Worm (Caenorhabditis elegans) whole organism, L2 larva: ENCODE measurements around the gene C18A3.7.

ENCODE experiments used
- C34F6.9 ChIP-seq: fragments of 150-350 bp; optimal IDR thresholded peaks from 2 replicates; lab custom pipeline; 2014; ENCODE audit warnings: missing biosample characterization, missing genetic modification characterization
- F13H6.1 ChIP-seq: sonication (generic microtip); optimal IDR thresholded peaks from 2 replicates; lab custom pipeline; 2016; ENCODE audit warnings: missing genetic modification characterization, missing compliant biosample characterization
- ZK546.5 ChIP-seq: sonication (generic microtip); optimal IDR thresholded peaks from 2 replicates; lab custom pipeline; 2017; ENCODE audit warnings: missing biosample characterization, missing genetic modification characterization
- alr-1 ChIP-seq: fragments of 150-350 bp; optimal IDR thresholded peaks from 2 replicates; lab custom pipeline; 2014; ENCODE audit warnings: missing biosample characterization, missing genetic modification characterization
- ama-1 ChIP-seq: fragments of 150-350 bp; optimal IDR thresholded peaks from 2 replicates; lab custom pipeline; 2018; ENCODE audit warnings: inconsistent platforms
- blmp-1 ChIP-seq: sonication (generic microtip); optimal IDR thresholded peaks from 2 replicates; lab custom pipeline; 2017; ENCODE audit warnings: missing genetic modification characterization, mild to moderate bottlenecking, missing compliant biosample characterization, antibody characterized with exemption, moderate library complexity; ENCODE audit not compliant: insufficient read depth
- crh-2 ChIP-seq: sonication (generic microtip); optimal IDR thresholded peaks from 2 replicates; lab custom pipeline; 2017; ENCODE audit warnings: missing biosample characterization, missing genetic modification characterization
- dmd-4 ChIP-seq: sonication (generic microtip); optimal IDR thresholded peaks from 2 replicates; lab custom pipeline; 2017; ENCODE audit warnings: missing biosample characterization, missing genetic modification characterization
- elt-1 ChIP-seq: fragments of 150-350 bp; optimal IDR thresholded peaks from 2 replicates; lab custom pipeline; 2014; ENCODE audit warnings: missing biosample characterization, missing genetic modification characterization
- fos-1 ChIP-seq: fragments of 150-350 bp; optimal IDR thresholded peaks from 2 replicates; lab custom pipeline; 2014; ENCODE audit warnings: missing biosample characterization, missing genetic modification characterization
- gmeb-1 ChIP-seq: fragments of 150-350 bp; optimal IDR thresholded peaks from 2 replicates; lab custom pipeline; 2014; ENCODE audit warnings: missing biosample characterization, missing genetic modification characterization
- lin-11 ChIP-seq: fragments of 150-350 bp; sonication (generic microtip); optimal IDR thresholded peaks from 2 replicates; lab custom pipeline; 2014; ENCODE audit warnings: missing biosample characterization, missing genetic modification characterization, inconsistent platforms, mixed read lengths
- lin-13 ChIP-seq: fragments of 150-350 bp; optimal IDR thresholded peaks from 2 replicates; lab custom pipeline; 2014; ENCODE audit warnings: missing biosample characterization, missing genetic modification reagents, missing genetic modification characterization
- lsy-2 ChIP-seq, 2 experiments: fragments of 150-350 bp in 1 of 2; sonication (generic microtip) in 1 of 2; optimal IDR thresholded peaks; 2 replicates each; lab custom pipeline; 2014 to 2017; ENCODE audit warnings: missing biosample characterization in 2 of 2, missing genetic modification characterization in 2 of 2
- mab-5 ChIP-seq: fragments of 150-350 bp; optimal IDR thresholded peaks from 2 replicates; lab custom pipeline; 2014; ENCODE audit warnings: missing biosample characterization, missing genetic modification characterization
- mdl-1 ChIP-seq, 2 experiments: fragments of 150-350 bp in 1 of 2; sonication (generic microtip) in 1 of 2; optimal IDR thresholded peaks; 2 replicates each; lab custom pipeline; 2017; ENCODE audit warnings: missing biosample characterization in 2 of 2, missing genetic modification characterization in 2 of 2
- nhr-129 ChIP-seq: fragments of 150-350 bp; optimal IDR thresholded peaks from 2 replicates; lab custom pipeline; 2014; ENCODE audit warnings: missing biosample characterization, missing genetic modification characterization
- nhr-21 ChIP-seq: fragments of 150-350 bp; optimal IDR thresholded peaks from 2 replicates; lab custom pipeline; 2014; ENCODE audit warnings: missing biosample characterization, missing genetic modification characterization
- nhr-23 ChIP-seq: fragments of 150-350 bp; optimal IDR thresholded peaks from 2 replicates; lab custom pipeline; 2014; ENCODE audit warnings: missing biosample characterization, missing genetic modification reagents, missing genetic modification characterization
- nhr-77 ChIP-seq: fragments of 150-350 bp; optimal IDR thresholded peaks from 2 replicates; lab custom pipeline; 2014; ENCODE audit warnings: missing biosample characterization, missing genetic modification characterization
- skn-1 ChIP-seq: sonication (generic microtip); optimal IDR thresholded peaks from 2 replicates; lab custom pipeline; 2017; ENCODE audit warnings: missing biosample characterization, missing genetic modification characterization
- sma-3 ChIP-seq: sonication (generic microtip); optimal IDR thresholded peaks from 2 replicates; lab custom pipeline; 2016; ENCODE audit warnings: missing genetic modification reagents, missing genetic modification characterization, missing compliant biosample characterization
- sma-9 ChIP-seq, 2 experiments: fragments of 150-350 bp in 1 of 2; sonication (generic microtip) in 1 of 2; optimal IDR thresholded peaks; 2 replicates each; lab custom pipeline; 2014 to 2016; ENCODE audit warnings: missing genetic modification characterization in 2 of 2, mild to moderate bottlenecking in 1 of 2, missing biosample characterization in 1 of 2, missing compliant biosample characterization in 1 of 2, missing genetic modification reagents in 1 of 2, moderate library complexity in 1 of 2
- snpc-4 ChIP-seq: fragments of 150-350 bp; optimal IDR thresholded peaks from 2 replicates; lab custom pipeline; 2014; ENCODE audit warnings: missing biosample characterization, missing genetic modification characterization
- unc-39 ChIP-seq: fragments of 150-350 bp; optimal IDR thresholded peaks from 2 replicates; lab custom pipeline; 2014; ENCODE audit warnings: missing biosample characterization, missing genetic modification characterization
- unc-55 ChIP-seq: fragments of 150-350 bp; sonication (generic microtip); optimal IDR thresholded peaks from 3 replicates; lab custom pipeline; 2014; ENCODE audit warnings: missing biosample characterization, missing genetic modification reagents, missing genetic modification characterization
- unc-62 ChIP-seq: fragments of 150-350 bp; optimal IDR thresholded peaks from 2 replicates; lab custom pipeline; 2014; ENCODE audit warnings: missing biosample characterization, missing genetic modification reagents, missing genetic modification characterization
- zag-1 ChIP-seq: fragments of 150-350 bp; optimal IDR thresholded peaks from 2 replicates; lab custom pipeline; 2014; ENCODE audit warnings: missing biosample characterization, missing genetic modification characterization
- ztf-1 ChIP-seq: fragments of 200-800 bp; sonication (Bioruptor generic); conservative IDR thresholded peaks from 2 replicates; pipeline ENCODE4 v1.3.6; 2022; ENCODE audit warnings: missing genetic modification characterization, missing compliant biosample characterization
- ztf-11 ChIP-seq: sonication (generic microtip); optimal IDR thresholded peaks from 2 replicates; lab custom pipeline; 2017; ENCODE audit warnings: missing biosample characterization, missing genetic modification characterization
- ztf-4 ChIP-seq: fragments of 150-350 bp; optimal IDR thresholded peaks from 2 replicates; lab custom pipeline; 2014; ENCODE audit warnings: missing biosample characterization, missing genetic modification characterization

C18A3.7 gene

ce11 chrII:5698869-5699268 is 31.4 kb downstream of the C18A3.7 start, which contains the start of the genes C25H3.10 and C25H3.1:
Gene C25H3.10 (minus strand): TSS chrII:5698969.
Gene C25H3.1 (plus strand): TSS chrII:5699071.
- TF ChIP-seq gmeb-1 (tag; lab: Kevin White, UChicago): no peak
- TF ChIP-seq snpc-4 (tag; lab: Kevin White, UChicago): peak; percentile 6
- TF ChIP-seq unc-39 (tag; lab: Kevin White, UChicago): no peak

ce11 chrII:5698254-5698653 is 32.0 kb downstream of the C18A3.7 start:
- TF ChIP-seq unc-62 (GFP tag; lab: Kevin White, UChicago) (no peak), sma-9 (GFP tag; optimal IDR thresholded peaks at IDR 0.05; lab: Kevin White, UChicago) (peak; percentile 80), sma-9 (tag; optimal IDR thresholded peaks at IDR 0.05; lab: Kevin White, UChicago) (no peak), gmeb-1 (tag; lab: Kevin White, UChicago) (peak; percentile 60), crh-2 (tag; lab: Kevin White, UChicago) (peak; percentile 49), ZK546.5 (tag; lab: Kevin White, UChicago) (no peak), snpc-4 (tag; lab: Kevin White, UChicago) (peak; percentile 59), C34F6.9 (tag; lab: Kevin White, UChicago) (peak; percentile 43), alr-1 (tag; lab: Kevin White, UChicago) (no peak), lsy-2 (tag; optimal IDR thresholded peaks at IDR 0.05; lab: Kevin White, UChicago) (peak in 1 of 2 experiments; percentile 44), dmd-4 (tag; lab: Kevin White, UChicago) (no peak), mab-5 (tag; lab: Kevin White, UChicago) (no peak), lin-13 (no peak), fos-1 (tag; lab: Kevin White, UChicago) (peak; percentile 32), nhr-23 (tag; lab: Kevin White, UChicago) (no peak), blmp-1 (tag; lab: Kevin White, UChicago) (no peak), F13H6.1 (tag; lab: Kevin White, UChicago) (peak; percentile 10), nhr-21 (tag; lab: Kevin White, UChicago) (peak; percentile 35), ztf-4 (tag; lab: Kevin White, UChicago) (peak; percentile 34), nhr-129 (tag; lab: Kevin White, UChicago) (peak; percentile 86), sma-3 (GFP tag; lab: Kevin White, UChicago) (peak; percentile 27)

ce11 chrII:5697338-5697737 is 32.9 kb downstream of the C18A3.7 start:
- TF ChIP-seq ztf-11 (tag; lab: Kevin White, UChicago) (no peak), zag-1 (no peak), nhr-77 (tag; lab: Kevin White, UChicago) (no peak), lin-11 (tag; lab: Kevin White, UChicago) (no peak)

ce11 chrII:5696218-5696617 is 34.0 kb downstream of the C18A3.7 start:
- no peak for TF ChIP-seq mdl-1 (tag; optimal IDR thresholded peaks at IDR 0.05; lab: Kevin White, UChicago)
- no peak for TF ChIP-seq ama-1 (lab: Kevin White, UChicago)
- TF ChIP-seq lin-13: no peak
- no peak for TF ChIP-seq sma-9 (GFP tag; optimal IDR thresholded peaks at IDR 0.05; lab: Kevin White, UChicago)
- TF ChIP-seq sma-9 (tag; optimal IDR thresholded peaks at IDR 0.05; lab: Kevin White, UChicago): no peak
- TF ChIP-seq zag-1: no peak
- TF ChIP-seq ztf-11 (tag; lab: Kevin White, UChicago): no peak
- TF ChIP-seq dmd-4 (tag; lab: Kevin White, UChicago): no peak
- no peak for TF ChIP-seq unc-62 (GFP tag; lab: Kevin White, UChicago)
- TF ChIP-seq unc-55 (GFP tag; lab: Kevin White, UChicago): no peak
- TF ChIP-seq, all 48 proteins: peak for 0

- no peak for TF ChIP-seq ztf-1
- no peak for TF ChIP-seq sma-9 (GFP tag; optimal IDR thresholded peaks at IDR 0.05; lab: Kevin White, UChicago)
- no peak for TF ChIP-seq sma-9 (tag; optimal IDR thresholded peaks at IDR 0.05; lab: Kevin White, UChicago)
- no peak for TF ChIP-seq skn-1 (tag; lab: Kevin White, UChicago)
- no peak for TF ChIP-seq elt-1 (tag; lab: Kevin White, UChicago)
- no peak for TF ChIP-seq snpc-4 (tag; lab: Kevin White, UChicago)
Observed at ce11 chrII:5694798-5695197, 35.4 kb downstream of the C18A3.7 start, which contains the start of gene C25H3.14. Gene C25H3.14 (plus strand): TSS chrII:5695098.
